Worm (Caenorhabditis elegans) whole organism, L4 larva: Measurements from ENCODE around the gene nfki-1.

Experiments
- D1046.2 ChIP-seq: fragments of 200-800 bp; sonication (Bioruptor generic); IDR thresholded peaks from 2 replicates; pipeline ENCODE4 v1.3.6; 2022; ENCODE audit warnings: missing genetic modification characterization, missing compliant biosample characterization
- T26A8.4 ChIP-seq: fragments of 200-800 bp; sonication (Bioruptor generic); IDR thresholded peaks from 2 replicates; pipeline ENCODE4 v1.3.6; 2022; ENCODE audit warnings: missing genetic modification characterization, missing compliant biosample characterization
- Y105C5A.15 ChIP-seq: fragments of 200-800 bp; sonication (Bioruptor generic); IDR thresholded peaks from 2 replicates; pipeline ENCODE4 v1.3.6; 2022; ENCODE audit warnings: missing genetic modification characterization, missing compliant biosample characterization
- Y48G9A.11 ChIP-seq: fragments of 200-800 bp; sonication (Bioruptor generic); IDR thresholded peaks from 2 replicates; pipeline ENCODE4 v1.3.6; 2022; ENCODE audit warnings: missing genetic modification reagents, missing genetic modification characterization, missing compliant biosample characterization
- ZK337.2 ChIP-seq: fragments of 200-800 bp; sonication (Bioruptor generic); IDR thresholded peaks from 2 replicates; pipeline ENCODE4 v1.3.6; 2022; ENCODE audit warnings: missing genetic modification reagents, missing genetic modification characterization, missing compliant biosample characterization
- aha-1 ChIP-seq: fragments of 150-350 bp; peaks from one replicate; lab custom pipeline; 2014; ENCODE audit warnings: missing biosample characterization, missing genetic modification characterization
- ceh-20 ChIP-seq: fragments of 200-800 bp; sonication (Bioruptor generic); IDR thresholded peaks from 2 replicates; pipeline ENCODE4 v1.3.6; 2022; ENCODE audit warnings: missing genetic modification reagents, missing genetic modification characterization, missing compliant biosample characterization
- ceh-28 ChIP-seq: fragments of 150-350 bp; optimal IDR thresholded peaks from 2 replicates; lab custom pipeline; 2014; ENCODE audit warnings: missing biosample characterization, missing genetic modification reagents, missing genetic modification characterization
- ceh-44 ChIP-seq: fragments of 200-800 bp; sonication (Bioruptor generic); IDR thresholded peaks from 2 replicates; pipeline ENCODE4 v1.3.6; 2022; ENCODE audit warnings: missing genetic modification reagents, missing genetic modification characterization, missing compliant biosample characterization
- ceh-62 ChIP-seq: sonication (generic microtip); optimal IDR thresholded peaks from 2 replicates; lab custom pipeline; 2017; ENCODE audit warnings: missing biosample characterization, missing genetic modification characterization
- daf-16 ChIP-seq, 3 experiments: sonication (generic microtip); optimal IDR thresholded peaks; 2 replicates each; lab custom pipeline; 2016 to 2017; ENCODE audit warnings: missing genetic modification characterization in 3 of 3, missing genetic modification reagents in 3 of 3, mild to moderate bottlenecking in 2 of 3, missing compliant biosample characterization in 2 of 3, missing biosample characterization in 1 of 3, moderate library complexity in 1 of 3
- dmd-6 ChIP-seq: fragments of 200-800 bp; sonication (Bioruptor generic); IDR thresholded peaks from 2 replicates; pipeline ENCODE4 v1.3.6; 2022; ENCODE audit warnings: missing genetic modification reagents, missing genetic modification characterization, missing compliant biosample characterization
- dve-1 ChIP-seq: sonication (generic microtip); optimal IDR thresholded peaks from 2 replicates; lab custom pipeline; 2017; ENCODE audit warnings: antibody characterized with exemption, mild to moderate bottlenecking, missing genetic modification characterization, missing compliant biosample characterization; ENCODE audit not compliant: insufficient read depth
- egl-27 ChIP-seq: sonication (generic microtip); optimal IDR thresholded peaks from 3 replicates; lab custom pipeline; 2017; ENCODE audit warnings: missing biosample characterization, missing genetic modification reagents, missing genetic modification characterization
- hlh-11 ChIP-seq: fragments of 200-800 bp; sonication (Bioruptor generic); optimal IDR thresholded peaks from 2 replicates; lab custom pipeline; 2018; ENCODE audit warnings: mild to moderate bottlenecking, missing genetic modification characterization, missing compliant biosample characterization
- lim-7 ChIP-seq: fragments of 200-800 bp; sonication (Bioruptor generic); IDR thresholded peaks from 2 replicates; pipeline ENCODE4 v1.3.6; 2022; ENCODE audit warnings: missing genetic modification characterization, missing compliant biosample characterization
- lin-1 ChIP-seq: fragments of 200-800 bp; sonication (Bioruptor generic); IDR thresholded peaks from 2 replicates; pipeline ENCODE4 v1.3.6; 2022; ENCODE audit warnings: missing genetic modification reagents, missing genetic modification characterization, missing compliant biosample characterization
- lin-13 ChIP-seq: fragments of 150-350 bp; optimal IDR thresholded peaks from 2 replicates; lab custom pipeline; 2014; ENCODE audit warnings: missing biosample characterization, missing genetic modification reagents, missing genetic modification characterization
- lir-3 ChIP-seq: sonication (generic microtip); optimal IDR thresholded peaks from 2 replicates; lab custom pipeline; 2016; ENCODE audit warnings: mild to moderate bottlenecking, missing genetic modification characterization, missing compliant biosample characterization
- nhr-102 ChIP-seq: sonication (generic microtip); optimal IDR thresholded peaks from 2 replicates; lab custom pipeline; 2016; ENCODE audit warnings: mild to moderate bottlenecking, missing genetic modification characterization, moderate library complexity, missing compliant biosample characterization
- nhr-28 ChIP-seq: fragments of 150-350 bp; optimal IDR thresholded peaks from 2 replicates; lab custom pipeline; 2014; ENCODE audit warnings: missing biosample characterization, missing genetic modification characterization
- nhr-48 ChIP-seq: sonication (generic microtip); optimal IDR thresholded peaks from 2 replicates; lab custom pipeline; 2016; ENCODE audit warnings: mild to moderate bottlenecking, missing genetic modification characterization, missing compliant biosample characterization
- nhr-6 ChIP-seq: fragments of 150-350 bp; optimal IDR thresholded peaks from 2 replicates; lab custom pipeline; 2014; ENCODE audit warnings: missing biosample characterization, missing genetic modification characterization
- nhr-77 ChIP-seq: fragments of 150-350 bp; optimal IDR thresholded peaks from 2 replicates; lab custom pipeline; 2014; ENCODE audit warnings: missing biosample characterization, missing genetic modification characterization
- pha-4 ChIP-seq, 2 experiments: fragments of 150-350 bp in 1 of 2; fragments of 200-800 bp in 1 of 2; sonication (Bioruptor generic) in 1 of 2; IDR thresholded peaks in 1 of 2; optimal IDR thresholded peaks in 1 of 2; 2 replicates each; pipeline versions ENCODE4 v1.3.6 to Lab custom; 2014 to 2022; ENCODE audit warnings: missing genetic modification characterization in 2 of 2, missing genetic modification reagents in 2 of 2, missing biosample characterization in 1 of 2, missing compliant biosample characterization in 1 of 2
- php-3 ChIP-seq: fragments of 200-800 bp; sonication (Bioruptor generic); IDR thresholded peaks from 2 replicates; pipeline ENCODE4 v1.3.6; 2022; ENCODE audit warnings: missing genetic modification reagents, missing genetic modification characterization, missing compliant biosample characterization
- pqm-1 ChIP-seq: sonication (generic microtip); optimal IDR thresholded peaks from 2 replicates; lab custom pipeline; 2017; ENCODE audit warnings: missing biosample characterization, missing genetic modification characterization
- saeg-2 ChIP-seq: fragments of 200-800 bp; sonication (Bioruptor generic); IDR thresholded peaks from 2 replicates; pipeline ENCODE4 v1.3.6; 2022; ENCODE audit warnings: missing genetic modification reagents, missing genetic modification characterization, missing compliant biosample characterization
- snpc-1.2 ChIP-seq: fragments of 200-800 bp; sonication (Bioruptor generic); IDR thresholded peaks from 2 replicates; pipeline ENCODE4 v1.3.6; 2022; ENCODE audit warnings: missing genetic modification reagents, missing genetic modification characterization, missing compliant biosample characterization
- snpc-4 ChIP-seq: fragments of 150-350 bp; optimal IDR thresholded peaks from 2 replicates; lab custom pipeline; 2014; ENCODE audit warnings: missing biosample characterization, missing genetic modification characterization
- tra-1 ChIP-seq: fragments of 200-800 bp; sonication (Bioruptor generic); IDR thresholded peaks from 2 replicates; pipeline ENCODE4 v1.3.6; 2022; ENCODE audit warnings: missing genetic modification reagents, missing genetic modification characterization, missing compliant biosample characterization
- unc-39 ChIP-seq: sonication (generic microtip); optimal IDR thresholded peaks from 2 replicates; lab custom pipeline; 2017; ENCODE audit warnings: missing biosample characterization, missing genetic modification characterization
- vab-7 ChIP-seq: fragments of 200-800 bp; sonication (Bioruptor generic); IDR thresholded peaks from 2 replicates; pipeline ENCODE4 v1.3.6; 2022; ENCODE audit warnings: missing genetic modification reagents, missing genetic modification characterization, missing compliant biosample characterization

nfki-1 gene

ce11 chrX:15407631-15408030 is 52.6 kb downstream of the nfki-1 start, which contains the start of gene psa-3:
TSS of gene psa-3 (plus strand) at chrX:15407931.
- no peak for TF ChIP-seq vab-7 (GFP tag; lab: Robert Waterston, UW)
- no peak for TF ChIP-seq T26A8.4 (GFP tag; lab: Robert Waterston, UW)
- no peak for TF ChIP-seq lin-13 (GFP tag; lab: Kevin White, UChicago)
- no peak for TF ChIP-seq unc-39 (tag; lab: Kevin White, UChicago)
- TF ChIP-seq lim-7 (GFP tag; lab: Robert Waterston, UW): no peak
- TF ChIP-seq D1046.2 (GFP tag; lab: Robert Waterston, UW): no peak
- no peak for TF ChIP-seq saeg-2 (GFP tag; lab: Robert Waterston, UW)
- TF ChIP-seq Y105C5A.15 (GFP tag; lab: Robert Waterston, UW): no peak
- no peak for TF ChIP-seq snpc-1.2 (GFP tag; lab: Robert Waterston, UW)
- TF ChIP-seq nhr-48 (tag; lab: Kevin White, UChicago): no peak
- TF ChIP-seq Y48G9A.11: no peak

ce11 chrX:15408577-15408976 is 53.5 kb downstream of the nfki-1 start:
- TF ChIP-seq pha-4 (GFP tag; IDR thresholded peaks at IDR 0.05; lab: Robert Waterston, UW) (no peak), pha-4 (tag; optimal IDR thresholded peaks at IDR 0.05; lab: Kevin White, UChicago) (no peak), lir-3 (tag; lab: Kevin White, UChicago) (no peak), ceh-44 (GFP tag; lab: Robert Waterston, UW) (no peak), nhr-6 (tag; lab: Kevin White, UChicago) (no peak), lin-1 (GFP tag; lab: Robert Waterston, UW) (peak; percentile 56; the same call in 1 of the 2 replicates), pqm-1 (tag; lab: Kevin White, UChicago) (peak; percentile 73), dmd-6 (peak; percentile 64), dve-1 (tag; lab: Kevin White, UChicago) (peak; percentile 87), nhr-102 (tag; lab: Kevin White, UChicago) (no peak), ceh-62 (no peak), php-3 (GFP tag; lab: Robert Waterston, UW) (peak; percentile 100), nhr-77 (peak; percentile 33), nhr-28 (tag; lab: Kevin White, UChicago) (peak; percentile 72), tra-1 (GFP tag; lab: Robert Waterston, UW) (peak; percentile 74), hlh-11 (tag; lab: Kevin White, UChicago) (peak; percentile 63), snpc-4 (no peak), daf-16 (GFP tag; optimal IDR thresholded peaks at IDR 0.05; lab: Kevin White, UChicago) (no peak), daf-16 (tag; optimal IDR thresholded peaks at IDR 0.05; lab: Kevin White, UChicago) (peak; percentile 81), egl-27 (tag; lab: Kevin White, UChicago) (no peak), ZK337.2 (no peak), ceh-28 (tag; lab: Kevin White, UChicago) (no peak), ceh-20 (GFP tag; lab: Robert Waterston, UW) (peak; percentile 92), aha-1 (peak; percentile 55)
